Worm (Caenorhabditis elegans) whole organism, L4 larva: ENCODE data around the gene F10E9.3.

Experiments used
- T20F7.1 ChIP-seq: fragments of 200-800 bp; sonication (Bioruptor generic); optimal IDR thresholded peaks from 2 replicates; lab custom pipeline; 2018; ENCODE audit warnings: mild to moderate bottlenecking, missing genetic modification characterization, missing compliant biosample characterization
- Y48G9A.11 ChIP-seq: fragments of 200-800 bp; sonication (Bioruptor generic); IDR thresholded peaks from 2 replicates; pipeline ENCODE4 v1.3.6; 2022; ENCODE audit warnings: missing genetic modification reagents, missing genetic modification characterization, missing compliant biosample characterization
- ZK546.5 ChIP-seq, 2 experiments: sonication (generic microtip); optimal IDR thresholded peaks; 2 replicates each; lab custom pipeline; 2017; ENCODE audit warnings: missing biosample characterization in 2 of 2, missing genetic modification characterization in 2 of 2
- aha-1 ChIP-seq: fragments of 150-350 bp; peaks from one replicate; lab custom pipeline; 2014; ENCODE audit warnings: missing biosample characterization, missing genetic modification characterization
- attf-4 ChIP-seq: sonication (generic microtip); optimal IDR thresholded peaks from 3 replicates; lab custom pipeline; 2017; ENCODE audit warnings: missing biosample characterization, missing genetic modification characterization
- ceh-44 ChIP-seq: fragments of 200-800 bp; sonication (Bioruptor generic); IDR thresholded peaks from 2 replicates; pipeline ENCODE4 v1.3.6; 2022; ENCODE audit warnings: missing genetic modification reagents, missing genetic modification characterization, missing compliant biosample characterization
- ces-1 ChIP-seq: fragments of 150-350 bp; sonication (generic microtip); optimal IDR thresholded peaks from 4 replicates; lab custom pipeline; 2014; ENCODE audit warnings: missing biosample characterization, missing genetic modification reagents, missing genetic modification characterization
- daf-16 ChIP-seq, 3 experiments: sonication (generic microtip); optimal IDR thresholded peaks; 2 replicates each; lab custom pipeline; 2016 to 2017; ENCODE audit warnings: missing genetic modification characterization in 3 of 3, missing genetic modification reagents in 3 of 3, mild to moderate bottlenecking in 2 of 3, missing compliant biosample characterization in 2 of 3, missing biosample characterization in 1 of 3, moderate library complexity in 1 of 3
- daf-8 ChIP-seq: fragments of 200-800 bp; sonication (Bioruptor generic); IDR thresholded peaks from 2 replicates; pipeline ENCODE4 v1.3.6; 2022; ENCODE audit warnings: missing genetic modification characterization, missing compliant biosample characterization
- dmd-6 ChIP-seq: fragments of 200-800 bp; sonication (Bioruptor generic); IDR thresholded peaks from 2 replicates; pipeline ENCODE4 v1.3.6; 2022; ENCODE audit warnings: missing genetic modification reagents, missing genetic modification characterization, missing compliant biosample characterization
- dpl-1 ChIP-seq: fragments of 150-350 bp; optimal IDR thresholded peaks from 2 replicates; lab custom pipeline; 2014; ENCODE audit warnings: missing biosample characterization, missing genetic modification reagents, missing genetic modification characterization
- duxl-1 ChIP-seq: sonication (generic microtip); optimal IDR thresholded peaks from 2 replicates; lab custom pipeline; 2016; ENCODE audit warnings: mild to moderate bottlenecking, missing genetic modification characterization, moderate library complexity, missing compliant biosample characterization; ENCODE audit not compliant: poor library complexity
- dve-1 ChIP-seq: sonication (generic microtip); optimal IDR thresholded peaks from 2 replicates; lab custom pipeline; 2017; ENCODE audit warnings: antibody characterized with exemption, mild to moderate bottlenecking, missing genetic modification characterization, missing compliant biosample characterization; ENCODE audit not compliant: insufficient read depth
- gei-8 ChIP-seq: fragments of 200-800 bp; sonication (Bioruptor generic); optimal IDR thresholded peaks from 2 replicates; lab custom pipeline; 2018; ENCODE audit warnings: mild to moderate bottlenecking, missing genetic modification characterization, missing compliant biosample characterization
- hif-1 ChIP-seq, 2 experiments: sonication (generic microtip); optimal IDR thresholded peaks; 2 replicates each; lab custom pipeline; 2016 to 2017; ENCODE audit warnings: missing compliant biosample characterization in 2 of 2, missing genetic modification characterization in 2 of 2, missing genetic modification reagents in 2 of 2, missing genotype in 2 of 2, mild to moderate bottlenecking in 1 of 2
- hlh-11 ChIP-seq: fragments of 200-800 bp; sonication (Bioruptor generic); optimal IDR thresholded peaks from 2 replicates; lab custom pipeline; 2018; ENCODE audit warnings: mild to moderate bottlenecking, missing genetic modification characterization, missing compliant biosample characterization
- hlh-30 ChIP-seq: sonication (generic microtip); optimal IDR thresholded peaks from 2 replicates; lab custom pipeline; 2017; ENCODE audit warnings: antibody characterized with exemption, mild to moderate bottlenecking, missing genetic modification characterization, missing compliant biosample characterization; ENCODE audit not compliant: insufficient read depth
- lim-7 ChIP-seq: fragments of 200-800 bp; sonication (Bioruptor generic); IDR thresholded peaks from 2 replicates; pipeline ENCODE4 v1.3.6; 2022; ENCODE audit warnings: missing genetic modification characterization, missing compliant biosample characterization
- lin-13 ChIP-seq: fragments of 150-350 bp; optimal IDR thresholded peaks from 2 replicates; lab custom pipeline; 2014; ENCODE audit warnings: missing biosample characterization, missing genetic modification reagents, missing genetic modification characterization
- lin-38 ChIP-seq: fragments of 200-800 bp; sonication (Bioruptor generic); IDR thresholded peaks from 2 replicates; pipeline ENCODE4 v1.3.6; 2022; ENCODE audit warnings: missing genetic modification reagents, missing genetic modification characterization, missing compliant biosample characterization
- lsy-2 ChIP-seq, 2 experiments: fragments of 150-350 bp in 1 of 2; sonication (generic microtip) in 1 of 2; optimal IDR thresholded peaks; 2 replicates each; lab custom pipeline; 2014 to 2017; ENCODE audit warnings: missing biosample characterization in 2 of 2, missing genetic modification characterization in 2 of 2
- madf-5 ChIP-seq, 2 experiments: fragments of 200-800 bp; sonication (Bioruptor generic); IDR thresholded peaks; 2 replicates each; pipeline ENCODE4 v1.3.6; 2022; ENCODE audit warnings: missing compliant biosample characterization in 2 of 2, missing genetic modification characterization in 2 of 2
- mes-2 ChIP-seq: sonication (generic microtip); optimal IDR thresholded peaks from 2 replicates; lab custom pipeline; 2016; ENCODE audit warnings: missing genotype, mild to moderate bottlenecking, missing genetic modification characterization, missing compliant biosample characterization; ENCODE audit not compliant: poor library complexity, severe bottlenecking
- mxl-3 ChIP-seq: fragments of 200-800 bp; sonication (Bioruptor generic); optimal IDR thresholded peaks from 2 replicates; lab custom pipeline; 2018; ENCODE audit warnings: mild to moderate bottlenecking, missing genetic modification characterization, missing compliant biosample characterization
- nhr-10 ChIP-seq: fragments of 150-350 bp; optimal IDR thresholded peaks from 2 replicates; lab custom pipeline; 2014; ENCODE audit warnings: missing biosample characterization, missing genetic modification characterization
- nhr-111 ChIP-seq: fragments of 200-800 bp; sonication (Bioruptor generic); optimal IDR thresholded peaks from 2 replicates; lab custom pipeline; 2018; ENCODE audit warnings: mild to moderate bottlenecking, missing genetic modification characterization, missing compliant biosample characterization
- nhr-237 ChIP-seq: sonication (generic microtip); optimal IDR thresholded peaks from 2 replicates; lab custom pipeline; 2017; ENCODE audit warnings: missing biosample characterization, missing genetic modification characterization
- nhr-28 ChIP-seq: fragments of 150-350 bp; optimal IDR thresholded peaks from 2 replicates; lab custom pipeline; 2014; ENCODE audit warnings: missing biosample characterization, missing genetic modification characterization
- nhr-41 ChIP-seq: fragments of 200-800 bp; sonication (Bioruptor generic); IDR thresholded peaks from 2 replicates; pipeline ENCODE4 v1.3.6; 2022; ENCODE audit warnings: missing genetic modification reagents, missing genetic modification characterization, missing compliant biosample characterization
- pha-4 ChIP-seq, 2 experiments: fragments of 150-350 bp in 1 of 2; fragments of 200-800 bp in 1 of 2; sonication (Bioruptor generic) in 1 of 2; IDR thresholded peaks in 1 of 2; optimal IDR thresholded peaks in 1 of 2; 2 replicates each; pipeline versions ENCODE4 v1.3.6 to Lab custom; 2014 to 2022; ENCODE audit warnings: missing genetic modification characterization in 2 of 2, missing genetic modification reagents in 2 of 2, missing biosample characterization in 1 of 2, missing compliant biosample characterization in 1 of 2
- pqm-1 ChIP-seq: sonication (generic microtip); optimal IDR thresholded peaks from 2 replicates; lab custom pipeline; 2017; ENCODE audit warnings: missing biosample characterization, missing genetic modification characterization
- set-16 ChIP-seq: fragments of 200-800 bp; sonication (Bioruptor generic); IDR thresholded peaks from 2 replicates; pipeline ENCODE4 v1.3.6; 2022; ENCODE audit warnings: missing genetic modification reagents, missing genetic modification characterization, missing compliant biosample characterization
- snpc-4 ChIP-seq: fragments of 150-350 bp; optimal IDR thresholded peaks from 2 replicates; lab custom pipeline; 2014; ENCODE audit warnings: missing biosample characterization, missing genetic modification characterization
- unc-130 ChIP-seq: sonication (generic microtip); optimal IDR thresholded peaks from 2 replicates; lab custom pipeline; 2016; ENCODE audit warnings: missing genetic modification reagents, missing genetic modification characterization, missing compliant biosample characterization
- vab-7 ChIP-seq: fragments of 200-800 bp; sonication (Bioruptor generic); IDR thresholded peaks from 2 replicates; pipeline ENCODE4 v1.3.6; 2022; ENCODE audit warnings: missing genetic modification reagents, missing genetic modification characterization, missing compliant biosample characterization
- zip-11 ChIP-seq: fragments of 200-800 bp; sonication (Bioruptor generic); IDR thresholded peaks from 2 replicates; pipeline ENCODE4 v1.3.6; 2022; ENCODE audit warnings: missing genetic modification characterization, missing compliant biosample characterization
- ztf-11 ChIP-seq: fragments of 150-350 bp; optimal IDR thresholded peaks from 2 replicates; lab custom pipeline; 2014; ENCODE audit warnings: missing biosample characterization, missing genetic modification characterization

The F10E9.3 gene

ce11 chrIII:8291268-8292032, 19.4 kb upstream of the F10E9.3 start:
- no peak for TF ChIP-seq nhr-10 (tag; lab: Kevin White, UChicago)
- TF ChIP-seq attf-4: no peak
- TF ChIP-seq daf-8: no peak
- TF ChIP-seq vab-7 (GFP tag; lab: Robert Waterston, UW): no peak
- no peak for TF ChIP-seq daf-16 (GFP tag; optimal IDR thresholded peaks at IDR 0.05; lab: Kevin White, UChicago)
- TF ChIP-seq daf-16 (tag; optimal IDR thresholded peaks at IDR 0.05; lab: Kevin White, UChicago): peak; percentile 55
- no peak for TF ChIP-seq ztf-11 (tag; lab: Kevin White, UChicago)
- no peak for TF ChIP-seq duxl-1 (tag; lab: Kevin White, UChicago)
- TF ChIP-seq dve-1 (tag; lab: Kevin White, UChicago): peak; percentile 74
- TF ChIP-seq ZK546.5 (tag; optimal IDR thresholded peaks at IDR 0.05; lab: Kevin White, UChicago): no peak
- TF ChIP-seq set-16 (GFP tag; lab: Robert Waterston, UW): no peak
- no peak for TF ChIP-seq lim-7 (GFP tag; lab: Robert Waterston, UW)
- no peak for TF ChIP-seq unc-130 (GFP tag; lab: Kevin White, UChicago)
- peak; percentile 78 for TF ChIP-seq dmd-6 (GFP tag; lab: Robert Waterston, UW)
- TF ChIP-seq hlh-11 (tag; lab: Kevin White, UChicago): peak; percentile 66
- TF ChIP-seq nhr-111 (GFP tag; lab: Kevin White, UChicago): no peak
- TF ChIP-seq lsy-2 (tag; optimal IDR thresholded peaks at IDR 0.05; lab: Kevin White, UChicago): no peak
- no peak for TF ChIP-seq ceh-44 (GFP tag; lab: Robert Waterston, UW)
- no peak for TF ChIP-seq lin-13 (GFP tag; lab: Kevin White, UChicago)
- TF ChIP-seq lin-38 (GFP tag; lab: Robert Waterston, UW): no peak
- TF ChIP-seq nhr-28 (tag; lab: Kevin White, UChicago): peak; percentile 74
- TF ChIP-seq pha-4 (GFP tag; IDR thresholded peaks at IDR 0.05; lab: Robert Waterston, UW): no peak
- no peak for TF ChIP-seq pha-4 (tag; optimal IDR thresholded peaks at IDR 0.05; lab: Kevin White, UChicago)
- no peak for TF ChIP-seq nhr-237 (tag; lab: Kevin White, UChicago)
- no peak for TF ChIP-seq dpl-1 (GFP tag; lab: Kevin White, UChicago)
- no peak for TF ChIP-seq zip-11 (GFP tag; lab: Robert Waterston, UW)
- no peak for TF ChIP-seq Y48G9A.11 (GFP tag; lab: Robert Waterston, UW)
- no peak for TF ChIP-seq madf-5 (GFP tag; IDR thresholded peaks at IDR 0.05; lab: Robert Waterston, UW)
- TF ChIP-seq T20F7.1 (GFP tag; lab: Kevin White, UChicago): peak; percentile 41
- TF ChIP-seq pqm-1 (tag; lab: Kevin White, UChicago): peak; percentile 99
- no peak for TF ChIP-seq ces-1 (GFP tag; lab: Kevin White, UChicago)
- peak; percentile 2 for TF ChIP-seq hlh-30
- TF ChIP-seq hif-1 (tag; optimal IDR thresholded peaks at IDR 0.05; lab: Kevin White, UChicago): no peak
- TF ChIP-seq snpc-4: no peak
- no peak for TF ChIP-seq nhr-41 (GFP tag; lab: Robert Waterston, UW)
- TF ChIP-seq, all 104 proteins: peak for 8

- TF ChIP-seq hlh-11 (tag; lab: Kevin White, UChicago) (peak; percentile 32), dmd-6 (GFP tag; lab: Robert Waterston, UW) (peak; percentile 93), pha-4 (GFP tag; IDR thresholded peaks at IDR 0.05; lab: Robert Waterston, UW) (no peak), pha-4 (tag; optimal IDR thresholded peaks at IDR 0.05; lab: Kevin White, UChicago) (no peak), nhr-28 (tag; lab: Kevin White, UChicago) (peak; percentile 3), aha-1 (tag; lab: Kevin White, UChicago) (peak; percentile 30), mxl-3 (peak; percentile 31), dve-1 (tag; lab: Kevin White, UChicago) (peak; percentile 7), mes-2 (tag; lab: Kevin White, UChicago) (peak; percentile 1), gei-8 (no peak)
- TF ChIP-seq, all 104 proteins: peak for 7
Observed at ce11 chrIII:8293260-8293659, 17.5 kb upstream of the F10E9.3 start.
